Fruit fly (Drosophila melanogaster) whole organism, embryonic: ENCODE data around the gene CG32488.
A peak's percentile ranks its signal among the peaks of the same experiment; 100 is the strongest.

ENCODE experiments used
- Atf-2 ChIP-seq: fragments of 200-800 bp; sonication (Bioruptor generic); optimal IDR thresholded peaks from 2 replicates; lab custom pipeline; 2016; ENCODE audit warnings: missing biosample characterization, missing genetic modification characterization
- Atf3 ChIP-seq: fragments of 200-800 bp; sonication (Bioruptor generic); optimal IDR thresholded peaks from 3 replicates; lab custom pipeline; 2016; ENCODE audit warnings: missing biosample characterization, missing genetic modification characterization
- BEAF-32 ChIP-seq: fragments of 200-800 bp; sonication (Bioruptor generic); optimal IDR thresholded peaks from 3 replicates; lab custom pipeline; 2017; ENCODE audit warnings: missing biosample characterization, missing genetic modification characterization, mild to moderate bottlenecking, moderate library complexity, missing genetic modification reagents
- CG10274 ChIP-seq: fragments of 200-800 bp; sonication (Bioruptor generic); optimal IDR thresholded peaks from 3 replicates; lab custom pipeline; 2017; ENCODE audit warnings: missing biosample characterization, mild to moderate bottlenecking, missing genetic modification characterization
- CG10366 ChIP-seq: fragments of 200-800 bp; sonication (Bioruptor generic); IDR thresholded peaks from 2 replicates; pipeline ENCODE4 v1.3.6; 2022; ENCODE audit warnings: missing biosample characterization, missing genetic modification characterization
- CG10979 ChIP-seq: fragments of 200-800 bp; sonication (Bioruptor generic); optimal IDR thresholded peaks from 2 replicates; lab custom pipeline; 2018; ENCODE audit warnings: missing biosample characterization, mild to moderate bottlenecking, missing genetic modification characterization, moderate library complexity
- CG12071 ChIP-seq: fragments of 200-800 bp; sonication (Bioruptor generic); optimal IDR thresholded peaks from 3 replicates; lab custom pipeline; 2018; ENCODE audit warnings: missing biosample characterization, mild to moderate bottlenecking, missing genetic modification characterization
- CG12155 ChIP-seq: fragments of 200-800 bp; sonication (Bioruptor generic); optimal IDR thresholded peaks from 3 replicates; lab custom pipeline; 2016; ENCODE audit warnings: missing biosample characterization, missing genetic modification characterization
- CG13424 ChIP-seq: fragments of 200-800 bp; sonication (Bioruptor generic); optimal IDR thresholded peaks from 2 replicates; lab custom pipeline; 2019; ENCODE audit warnings: missing biosample characterization, mild to moderate bottlenecking, missing genetic modification characterization, moderate library complexity
- CG13894 ChIP-seq: fragments of 200-800 bp; sonication (Bioruptor generic); optimal IDR thresholded peaks from 3 replicates; lab custom pipeline; 2018; ENCODE audit warnings: missing biosample characterization, mild to moderate bottlenecking, missing genetic modification characterization, moderate library complexity
- CG14441 ChIP-seq: fragments of 200-800 bp; sonication (Bioruptor generic); IDR thresholded peaks from 2 replicates; pipeline ENCODE4 v1.3.6; 2022; ENCODE audit warnings: missing biosample characterization, missing genetic modification characterization
- CG16813 ChIP-seq: fragments of 200-800 bp; sonication (Bioruptor generic); IDR thresholded peaks from 3 replicates; pipeline ENCODE4 v1.3.6; 2022; ENCODE audit warnings: missing biosample characterization, missing genetic modification characterization; ENCODE audit not compliant: partially characterized antibody
- CG16815 ChIP-seq: fragments of 200-800 bp; sonication (Bioruptor generic); optimal IDR thresholded peaks from 3 replicates; lab custom pipeline; 2017; ENCODE audit warnings: missing biosample characterization, mild to moderate bottlenecking, missing genetic modification characterization
- CG18011 ChIP-seq: fragments of 200-800 bp; sonication (Bioruptor generic); optimal IDR thresholded peaks from 2 replicates; lab custom pipeline; 2017; ENCODE audit warnings: missing biosample characterization, missing genetic modification characterization, mild to moderate bottlenecking, moderate library complexity, missing genotype
- CG2199 ChIP-seq: fragments of 200-800 bp; sonication (Bioruptor generic); IDR thresholded peaks from 3 replicates; pipeline ENCODE4 v1.3.6; 2022; ENCODE audit warnings: missing biosample characterization, missing genetic modification characterization
- CG31441 ChIP-seq: fragments of 200-800 bp; sonication (Bioruptor generic); IDR thresholded peaks from 2 replicates; pipeline ENCODE4 v1.3.6; 2022; ENCODE audit warnings: missing biosample characterization, missing genetic modification characterization
- CG3995 ChIP-seq: fragments of 200-800 bp; sonication (Bioruptor generic); optimal IDR thresholded peaks from 3 replicates; lab custom pipeline; 2016; ENCODE audit warnings: missing biosample characterization, missing genetic modification characterization
- CG4328 ChIP-seq: fragments of 200-800 bp; sonication (Bioruptor generic); optimal IDR thresholded peaks from 3 replicates; lab custom pipeline; 2017; ENCODE audit warnings: missing biosample characterization, missing genetic modification reagents, missing genetic modification characterization
- CG4617 ChIP-seq: fragments of 200-800 bp; sonication (Bioruptor generic); optimal IDR thresholded peaks from 3 replicates; lab custom pipeline; 2016; ENCODE audit warnings: missing biosample characterization, missing genetic modification characterization, borderline replicate concordance
- CG7987 ChIP-seq: fragments of 200-800 bp; sonication (Bioruptor generic); optimal IDR thresholded peaks from 2 replicates; lab custom pipeline; 2018; ENCODE audit warnings: missing biosample characterization, mild to moderate bottlenecking, missing genetic modification characterization, moderate library complexity
- CG8290 ChIP-seq, 3 experiments: fragments of 200-800 bp; sonication (Bioruptor generic); optimal IDR thresholded peaks; 2 replicates each; lab custom pipeline; 2016 to 2019; ENCODE audit warnings: missing biosample characterization in 3 of 3, missing genetic modification characterization in 3 of 3, mild to moderate bottlenecking in 2 of 3, moderate library complexity in 1 of 3
- CG9727 ChIP-seq: fragments of 200-800 bp; sonication (Bioruptor generic); optimal IDR thresholded peaks from 3 replicates; lab custom pipeline; 2017; ENCODE audit warnings: missing biosample characterization, mild to moderate bottlenecking, missing genetic modification characterization
- CG9932 ChIP-seq: fragments of 200-800 bp; sonication (Bioruptor generic); IDR thresholded peaks from 2 replicates; pipeline ENCODE4 v1.3.6; 2022; ENCODE audit warnings: missing biosample characterization, missing genetic modification characterization
- CrebB ChIP-seq: fragments of 200-800 bp; sonication (Bioruptor generic); optimal IDR thresholded peaks from 3 replicates; lab custom pipeline; 2018; ENCODE audit warnings: missing biosample characterization, mild to moderate bottlenecking, missing genetic modification characterization
- D19B ChIP-seq: fragments of 200-800 bp; sonication (Bioruptor generic); optimal IDR thresholded peaks from 2 replicates; lab custom pipeline; 2017; ENCODE audit warnings: missing biosample characterization, mild to moderate bottlenecking, missing genetic modification characterization
- Dbx ChIP-seq: fragments of 200-800 bp; sonication (Bioruptor generic); IDR thresholded peaks from 3 replicates; pipeline ENCODE4 v1.3.6; 2022; ENCODE audit warnings: missing biosample characterization, missing genetic modification characterization
- HLH54F ChIP-seq: fragments of 200-800 bp; sonication (Bioruptor generic); optimal IDR thresholded peaks from 3 replicates; lab custom pipeline; 2016; ENCODE audit warnings: missing biosample characterization, missing genetic modification characterization
- MTF-1 ChIP-seq: fragments of 200-800 bp; sonication (Bioruptor generic); optimal IDR thresholded peaks from 2 replicates; lab custom pipeline; 2018; ENCODE audit warnings: missing biosample characterization, mild to moderate bottlenecking, missing genetic modification characterization, borderline replicate concordance
- Nf-YC ChIP-seq: fragments of 200-800 bp; optimal IDR thresholded peaks from 3 replicates; lab custom pipeline; 2019; ENCODE audit warnings: missing biosample characterization, mild to moderate bottlenecking, missing genetic modification characterization, moderate library complexity
- Oaz ChIP-seq: fragments of 200-800 bp; sonication (Bioruptor generic); IDR thresholded peaks from 2 replicates; pipeline ENCODE4 v1.3.6; 2022; ENCODE audit warnings: missing biosample characterization, missing genetic modification characterization
- Optix ChIP-seq: fragments of 200-800 bp; sonication (Bioruptor generic); IDR thresholded peaks from 3 replicates; pipeline ENCODE4 v1.3.6; 2022; ENCODE audit warnings: missing biosample characterization, missing genetic modification characterization
- Poxn ChIP-seq: fragments of 200-800 bp; sonication (Bioruptor generic); IDR thresholded peaks from 2 replicates; pipeline ENCODE4 v1.3.6; 2022; ENCODE audit warnings: missing biosample characterization, missing genetic modification characterization
- Ptx1 ChIP-seq: fragments of 200-800 bp; sonication (Bioruptor generic); IDR thresholded peaks from 2 replicates; pipeline ENCODE4 v1.3.6; 2022; ENCODE audit warnings: missing biosample characterization, missing genetic modification characterization
- Spps ChIP-seq: fragments of 200-800 bp; sonication (Bioruptor generic); optimal IDR thresholded peaks from 2 replicates; lab custom pipeline; 2018; ENCODE audit warnings: missing biosample characterization, mild to moderate bottlenecking, missing genetic modification characterization
- bowl ChIP-seq: fragments of 200-800 bp; sonication (Bioruptor generic); IDR thresholded peaks from 2 replicates; pipeline ENCODE4 v1.3.6; 2022; ENCODE audit warnings: missing biosample characterization, missing genetic modification characterization
- corto ChIP-seq: fragments of 200-800 bp; sonication (Bioruptor generic); optimal IDR thresholded peaks from 2 replicates; lab custom pipeline; 2016; ENCODE audit warnings: missing biosample characterization, mild to moderate bottlenecking, missing genetic modification characterization, moderate library complexity
- fd96Cb ChIP-seq: fragments of 200-800 bp; sonication (Bioruptor generic); optimal IDR thresholded peaks from 2 replicates; lab custom pipeline; 2018; ENCODE audit warnings: missing biosample characterization, mild to moderate bottlenecking, missing genetic modification characterization, moderate library complexity
- gce ChIP-seq: fragments of 200-800 bp; sonication (Bioruptor generic); IDR thresholded peaks from 3 replicates; pipeline ENCODE4 v1.3.6; 2022; ENCODE audit warnings: missing biosample characterization, missing genetic modification characterization
- gsb ChIP-seq: fragments of 200-800 bp; sonication (Bioruptor generic); IDR thresholded peaks from 2 replicates; pipeline ENCODE4 v1.3.6; 2022; ENCODE audit warnings: missing biosample characterization, missing genetic modification characterization
- inv ChIP-seq: fragments of 200-800 bp; sonication (Bioruptor generic); IDR thresholded peaks from 2 replicates; pipeline ENCODE4 v1.3.6; 2022; ENCODE audit warnings: missing biosample characterization, missing genetic modification characterization; ENCODE audit not compliant: partially characterized antibody
- odd ChIP-seq: fragments of 200-800 bp; sonication (Bioruptor generic); optimal IDR thresholded peaks from 2 replicates; lab custom pipeline; 2017; ENCODE audit warnings: missing biosample characterization, mild to moderate bottlenecking, missing genetic modification characterization
- ro ChIP-seq: fragments of 200-800 bp; sonication (Bioruptor generic); IDR thresholded peaks from 2 replicates; pipeline ENCODE4 v1.3.6; 2022; ENCODE audit warnings: missing biosample characterization, missing genetic modification characterization
- scrt ChIP-seq: fragments of 200-800 bp; sonication (Bioruptor generic); optimal IDR thresholded peaks from 2 replicates; lab custom pipeline; 2018; ENCODE audit warnings: missing biosample characterization, mild to moderate bottlenecking, missing genetic modification characterization, moderate library complexity
- tap ChIP-seq: fragments of 200-800 bp; optimal IDR thresholded peaks from 3 replicates; lab custom pipeline; 2019; ENCODE audit warnings: missing biosample characterization, mild to moderate bottlenecking, missing genetic modification characterization, moderate library complexity
- tin ChIP-seq: fragments of 200-800 bp; sonication (Bioruptor generic); optimal IDR thresholded peaks from 3 replicates; lab custom pipeline; 2016; ENCODE audit warnings: missing biosample characterization, missing genetic modification characterization
- trem ChIP-seq: fragments of 200-800 bp; optimal IDR thresholded peaks from 3 replicates; lab custom pipeline; 2019; ENCODE audit warnings: missing biosample characterization, mild to moderate bottlenecking, missing genetic modification characterization, moderate library complexity
- tup ChIP-seq: fragments of 200-800 bp; sonication (Bioruptor generic); optimal IDR thresholded peaks from 2 replicates; lab custom pipeline; 2016; ENCODE audit warnings: missing biosample characterization, mild to moderate bottlenecking, missing genetic modification characterization, moderate library complexity
- zfh2 ChIP-seq: fragments of 200-800 bp; sonication (Bioruptor generic); optimal IDR thresholded peaks from 2 replicates; lab custom pipeline; 2016; ENCODE audit warnings: missing biosample characterization, missing genetic modification characterization

CG32488 gene

DNA sequence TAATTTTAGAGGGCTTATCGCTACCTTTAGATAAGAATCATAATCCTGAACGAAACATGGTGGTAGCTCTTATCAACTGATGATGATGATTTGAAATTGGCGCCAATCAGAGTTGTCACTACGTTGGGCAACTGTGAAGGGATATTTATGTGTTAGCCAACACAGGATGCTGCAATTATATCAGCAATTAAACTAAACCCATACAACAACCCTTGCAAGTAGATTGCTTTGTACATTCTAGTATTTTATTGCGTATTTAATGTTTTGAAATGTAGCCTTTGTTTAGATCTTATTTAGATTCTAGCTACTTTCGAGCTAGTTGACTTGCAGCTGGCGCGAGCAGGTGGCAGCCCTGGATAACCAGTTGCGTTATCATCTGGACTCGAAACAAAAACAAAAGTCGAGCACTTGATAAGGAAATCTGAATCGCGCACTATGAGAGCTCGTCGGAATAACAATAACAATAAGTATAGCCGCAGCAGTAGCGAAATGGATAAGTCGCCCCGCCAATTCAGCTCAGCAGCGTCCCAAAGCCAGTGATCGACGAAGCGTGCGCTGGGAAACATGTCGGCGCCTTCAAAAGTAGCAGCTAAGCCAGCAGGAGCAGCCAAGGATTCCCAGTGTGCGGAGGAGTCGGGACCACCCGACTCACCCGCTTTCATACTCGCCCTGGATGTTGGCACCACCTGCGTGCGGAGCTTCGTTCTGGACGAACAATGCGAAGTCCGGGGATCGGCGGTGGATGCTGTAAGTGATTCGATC, 36.4 kb upstream of the CG32488 start, which contains the start of gene CG1271 (continued):
- TF ChIP-seq corto (GFP tag; lab: Kevin White, UChicago) (no peak), Poxn (GFP tag; lab: Robert Waterston, UW) (no peak), CG13894 (peak; percentile 70), CG12155 (GFP tag; lab: Kevin White, UChicago) (peak; percentile 52), tup (GFP tag; lab: Kevin White, UChicago) (no peak), Ptx1 (peak; percentile 69), zfh2 (GFP tag; lab: Kevin White, UChicago) (peak; percentile 83), HLH54F (GFP tag; lab: Kevin White, UChicago) (peak; percentile 72), MTF-1 (GFP tag; lab: Kevin White, UChicago) (no peak), CG12071 (peak; percentile 11), CG9932 (GFP tag; lab: Robert Waterston, UW) (peak; percentile 73), CG10274 (peak; percentile 10), odd (GFP tag; lab: Kevin White, UChicago) (peak; percentile 35), Nf-YC (tag; lab: Kevin White, UChicago) (peak; percentile 78), CG18011 (peak; percentile 9), gce (GFP tag; lab: Robert Waterston, UW) (no peak), D19B (peak; percentile 58), CrebB (tag; lab: Kevin White, UChicago) (peak; percentile 3), CG8290 (GFP tag; optimal IDR thresholded peaks at IDR 0.05; lab: Kevin White, UChicago) (peak; percentile 73), CG8290 (tag; optimal IDR thresholded peaks at IDR 0.05; lab: Kevin White, UChicago) (peak; percentile 70 to 80), ro (GFP tag; lab: Robert Waterston, UW) (no peak), CG7987 (GFP tag; lab: Kevin White, UChicago) (peak; percentile 17), Atf3 (GFP tag; lab: Kevin White, UChicago) (peak; percentile 12), Optix (GFP tag; lab: Robert Waterston, UW) (0 out of 3 replicates have a peak, but pooled peaks have one; percentile 19), CG16813 (GFP tag; lab: Robert Waterston, UW) (peak; percentile 44; the same call in 2 of the 3 replicates), CG16815 (GFP tag; lab: Kevin White, UChicago) (peak; percentile 5), CG9727 (GFP tag; lab: Kevin White, UChicago) (peak; percentile 34), Spps (tag; lab: Kevin White, UChicago) (no peak), tin (GFP tag; lab: Kevin White, UChicago) (peak; percentile 68), trem (tag; lab: Kevin White, UChicago) (peak; percentile 90), CG3995 (GFP tag; lab: Kevin White, UChicago) (peak; percentile 57), tap (tag; lab: Kevin White, UChicago) (peak; percentile 60), CG13424 (tag; lab: Kevin White, UChicago) (peak; percentile 57), CG31441 (peak; percentile 61), CG2199 (no peak), CG10979 (tag; lab: Kevin White, UChicago) (peak; percentile 47), Atf-2 (GFP tag; lab: Kevin White, UChicago) (peak; percentile 52), fd96Cb (tag; lab: Kevin White, UChicago) (peak; percentile 32), BEAF-32 (GFP tag; lab: Kevin White, UChicago) (peak; percentile 65), Dbx (GFP tag; lab: Robert Waterston, UW) (peak; percentile 41; the same call in 1 of the 3 replicates), inv (peak; percentile 21; the same call in 1 of the 2 replicates), Oaz (GFP tag; lab: Robert Waterston, UW) (no peak), CG4328 (GFP tag; lab: Kevin White, UChicago) (peak; percentile 43), CG4617 (GFP tag; lab: Kevin White, UChicago) (peak; percentile 58), gsb (GFP tag; lab: Robert Waterston, UW) (peak; percentile 26; the same call in 1 of the 2 replicates), scrt (GFP tag; lab: Kevin White, UChicago) (peak; percentile 97), bowl (GFP tag; lab: Robert Waterston, UW) (no peak), CG14441 (GFP tag; lab: Robert Waterston, UW) (peak; percentile 53; the same call in 1 of the 2 replicates), CG10366 (GFP tag; lab: Robert Waterston, UW) (no peak; the same call in 1 of the 2 replicates)
